Worm (Caenorhabditis elegans): ENCODE measurements around the gene fln-2.

The fln-2 gene

DNA sequence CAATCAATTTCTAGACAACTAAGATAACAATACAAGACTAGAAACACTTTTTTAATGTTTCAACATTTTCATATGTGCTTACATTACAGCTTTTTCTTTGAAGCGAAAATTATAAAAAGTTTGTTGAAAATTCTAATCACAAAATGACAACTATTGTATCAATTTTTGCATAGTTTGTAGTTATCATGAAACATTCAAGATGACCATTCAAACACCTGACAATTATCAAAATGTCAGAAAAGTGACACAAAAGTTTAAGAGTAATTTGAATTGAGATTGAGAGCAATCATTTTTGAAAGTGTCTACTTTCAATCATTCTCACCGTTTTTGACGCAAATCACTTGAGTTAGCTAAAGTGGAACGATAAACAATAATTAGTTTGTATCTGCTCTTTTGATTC lies 27.6 kb upstream of the fln-2 start:
- no peak for TF ChIP-seq ces-1 (GFP tag; optimal IDR thresholded peaks at IDR 0.05)
- TF ChIP-seq C16A3.4 (tag; optimal IDR thresholded peaks at IDR 0.05): no peak
- TF ChIP-seq C34B4.2 (tag; optimal IDR thresholded peaks at IDR 0.05): no peak

DNA sequence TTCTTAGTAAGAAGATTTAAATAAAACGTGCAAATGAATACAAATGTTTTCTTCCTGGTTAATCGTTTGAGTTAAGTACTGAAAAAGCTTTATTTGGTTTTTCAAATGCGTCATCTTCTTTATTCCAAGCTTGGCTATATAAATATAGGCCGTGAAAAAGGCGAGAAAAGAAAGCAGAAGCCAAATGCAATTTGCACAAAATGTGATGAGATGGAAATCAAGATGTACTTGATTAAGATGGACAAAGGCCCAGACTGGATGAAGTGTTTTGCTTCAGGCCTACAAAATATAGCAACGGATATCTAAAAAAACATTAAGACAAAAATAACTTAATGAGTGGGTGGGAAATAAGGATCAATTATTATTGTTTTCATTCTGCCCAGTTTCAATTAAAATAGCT lies 25.3 kb upstream of the fln-2 start:
- peak; percentile 1 for TF ChIP-seq fkh-10 (GFP tag; optimal IDR thresholded peaks at IDR 0.05)
- no peak for TF ChIP-seq egl-27 (tag; optimal IDR thresholded peaks at IDR 0.05)

DNA sequence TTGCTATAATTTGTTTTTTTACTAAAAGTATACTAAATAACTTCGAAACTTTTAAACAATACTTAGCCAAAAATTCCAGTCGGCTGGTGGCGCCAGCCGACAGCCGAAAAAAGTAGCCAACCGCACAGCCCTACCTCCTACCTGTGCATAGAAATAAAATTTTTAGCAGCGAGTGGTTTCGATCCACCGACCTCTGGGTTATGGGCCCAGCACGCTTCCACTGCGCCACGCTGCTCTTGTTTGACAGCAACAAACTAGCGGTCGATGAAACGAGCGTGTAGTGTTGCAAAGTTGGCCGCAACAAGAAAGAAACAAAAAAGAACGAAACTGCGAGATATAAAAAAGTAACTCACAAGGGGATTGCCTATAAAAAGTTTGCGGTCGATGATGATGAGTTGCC lies 24.5 kb upstream of the fln-2 start:
- TF ChIP-seq nhr-12 (tag; optimal IDR thresholded peaks at IDR 0.05) (no peak), elt-2 (tag; optimal IDR thresholded peaks at IDR 0.05) (no peak), hlh-17 (GFP tag; optimal IDR thresholded peaks at IDR 0.05; ENCODE audit: borderline replicate concordance) (no peak), nhr-84 (tag; optimal IDR thresholded peaks at IDR 0.05) (no peak), grh-1 (GFP tag; IDR thresholded peaks at IDR 0.05) (no peak), ceh-82 (tag; optimal IDR thresholded peaks at IDR 0.05) (peak; percentile 12 to 44 (median 19)), nhr-85 (tag) (peak; percentile 63), C16A3.4 (tag; optimal IDR thresholded peaks at IDR 0.05) (no peak), elt-3 (tag; optimal IDR thresholded peaks at IDR 0.05) (peak in 1 of 6 experiments; percentile 31), fkh-10 (GFP tag; optimal IDR thresholded peaks at IDR 0.05) (no peak), ztf-11 (tag; optimal IDR thresholded peaks at IDR 0.05) (peak in 1 of 2 experiments; percentile 18), unc-86 (tag; optimal IDR thresholded peaks at IDR 0.05) (no peak), vab-15 (tag; optimal IDR thresholded peaks at IDR 0.05) (no peak), C34B4.2 (tag; optimal IDR thresholded peaks at IDR 0.05) (no peak), sup-37 (GFP tag; optimal IDR thresholded peaks at IDR 0.05) (no peak), hlh-4 (tag; optimal IDR thresholded peaks at IDR 0.05) (no peak), jun-1 (tag; optimal IDR thresholded peaks at IDR 0.05) (no peak), nhr-28 (tag; optimal IDR thresholded peaks at IDR 0.05) (no peak), lir-3 (tag; optimal IDR thresholded peaks at IDR 0.05; ENCODE audit: poor library complexity) (peak; percentile 49), snu-23 (GFP tag; optimal IDR thresholded peaks at IDR 0.05) (peak; percentile 69), aly-2 (tag; optimal IDR thresholded peaks at IDR 0.05) (no peak), swsn-7 (tag; optimal IDR thresholded peaks at IDR 0.05) (peak; percentile 36), aha-1 (tag; optimal IDR thresholded peaks at IDR 0.05) (no peak), nhr-20 (tag; optimal IDR thresholded peaks at IDR 0.05) (peak; percentile 55), lin-35 (GFP tag; optimal IDR thresholded peaks at IDR 0.05) (peak in 1 of 2 experiments; percentile 56), mep-1 (tag; optimal IDR thresholded peaks at IDR 0.05) (peak; percentile 46), nhr-71 (tag; optimal IDR thresholded peaks at IDR 0.05) (peak; percentile 64), egl-27 (tag; optimal IDR thresholded peaks at IDR 0.05) (no peak), ama-1 (optimal IDR thresholded peaks at IDR 0.05) (no peak), lin-13 (GFP tag; optimal IDR thresholded peaks at IDR 0.05) (no peak), xbp-1 (tag; optimal IDR thresholded peaks at IDR 0.05) (peak; percentile 41), tbx-2 (tag; optimal IDR thresholded peaks at IDR 0.05) (peak; percentile 37), ets-5 (GFP tag; IDR thresholded peaks at IDR 0.05) (no peak), ceh-63 (GFP tag; optimal IDR thresholded peaks at IDR 0.05) (no peak), lsy-2 (tag; optimal IDR thresholded peaks at IDR 0.05) (peak in 1 of 2 experiments; percentile 25), zag-1 (tag; optimal IDR thresholded peaks at IDR 0.05) (no peak), egl-13 (tag; optimal IDR thresholded peaks at IDR 0.05) (no peak), irx-1 (tag; optimal IDR thresholded peaks at IDR 0.05) (peak; percentile 37), pqm-1 (tag; optimal IDR thresholded peaks at IDR 0.05) (no peak), nhr-237 (tag; optimal IDR thresholded peaks at IDR 0.05) (no peak), lin-14 (GFP tag; optimal IDR thresholded peaks at IDR 0.05) (peak; percentile 52), Y116A8C.19 (tag; optimal IDR thresholded peaks at IDR 0.05; ENCODE audit: borderline replicate concordance) (no peak), mef-2 (tag; optimal IDR thresholded peaks at IDR 0.05) (no peak), nhr-77 (tag; optimal IDR thresholded peaks at IDR 0.05) (peak; percentile 19), unc-98 (GFP tag; IDR thresholded peaks at IDR 0.05) (no peak), mdl-1 (tag; optimal IDR thresholded peaks at IDR 0.05) (peak in 1 of 2 experiments; percentile 53), ces-1 (GFP tag; optimal IDR thresholded peaks at IDR 0.05) (no peak), sptf-1 (tag; optimal IDR thresholded peaks at IDR 0.05) (no peak), zip-4 (GFP tag; optimal IDR thresholded peaks at IDR 0.05) (peak; percentile 16)
